Worm (Caenorhabditis elegans) whole organism, mixed stage, embryonic: ENCODE measurements around the gene C05E11.3.

Source experiments
- M03D4.4 ChIP-seq: sonication (generic microtip); optimal IDR thresholded peaks from 2 replicates; lab custom pipeline; 2017; ENCODE audit warnings: mild to moderate bottlenecking, missing genetic modification characterization, missing compliant biosample characterization
- bed-3 ChIP-seq: fragments of 200-800 bp; sonication (Bioruptor generic); optimal IDR thresholded peaks from 3 replicates; lab custom pipeline; 2018; ENCODE audit warnings: mild to moderate bottlenecking, missing genetic modification characterization, moderate library complexity, missing compliant biosample characterization
- blmp-1 ChIP-seq: fragments of 150-350 bp; optimal IDR thresholded peaks from 2 replicates; lab custom pipeline; 2014; ENCODE audit warnings: missing biosample characterization, missing genetic modification characterization
- ceh-39 ChIP-seq: fragments of 150-350 bp; optimal IDR thresholded peaks from 2 replicates; lab custom pipeline; 2014; ENCODE audit warnings: missing biosample characterization, missing genetic modification characterization
- ceh-43 ChIP-seq: fragments of 200-800 bp; sonication (Bioruptor generic); optimal IDR thresholded peaks from 2 replicates; lab custom pipeline; 2018; ENCODE audit warnings: mild to moderate bottlenecking, missing genetic modification characterization, moderate library complexity, missing compliant biosample characterization
- ceh-83 ChIP-seq: fragments of 200-800 bp; sonication (Bioruptor generic); optimal IDR thresholded peaks from 2 replicates; lab custom pipeline; 2018; ENCODE audit warnings: mild to moderate bottlenecking, missing genetic modification characterization, missing compliant biosample characterization
- ces-1 ChIP-seq: fragments of 150-350 bp; optimal IDR thresholded peaks from 2 replicates; lab custom pipeline; 2014; ENCODE audit warnings: missing biosample characterization, missing genetic modification reagents, missing genetic modification characterization
- cnd-1 ChIP-seq: fragments of 200-800 bp; sonication (Bioruptor generic); optimal IDR thresholded peaks from 2 replicates; lab custom pipeline; 2018; ENCODE audit warnings: mild to moderate bottlenecking, missing genetic modification characterization, missing compliant biosample characterization
- drap-1 ChIP-seq: fragments of 200-800 bp; sonication (Bioruptor generic); optimal IDR thresholded peaks from 3 replicates; lab custom pipeline; 2018; ENCODE audit warnings: mild to moderate bottlenecking, missing genetic modification characterization, missing compliant biosample characterization
- elt-1 ChIP-seq: sonication (generic microtip); optimal IDR thresholded peaks from 2 replicates; lab custom pipeline; 2017; ENCODE audit warnings: missing genetic modification characterization, mild to moderate bottlenecking, missing compliant biosample characterization, antibody characterized with exemption, moderate library complexity, borderline replicate concordance; ENCODE audit not compliant: insufficient read depth
- elt-3 ChIP-seq: fragments of 150-350 bp; optimal IDR thresholded peaks from 2 replicates; lab custom pipeline; 2014; ENCODE audit warnings: missing biosample characterization, missing genetic modification characterization
- flh-1 ChIP-seq: fragments of 200-800 bp; sonication (Bioruptor generic); optimal IDR thresholded peaks from 2 replicates; lab custom pipeline; 2018; ENCODE audit warnings: mild to moderate bottlenecking, missing genetic modification characterization, moderate library complexity, missing compliant biosample characterization
- ham-2 ChIP-seq: fragments of 200-800 bp; sonication (Bioruptor generic); optimal IDR thresholded peaks from 2 replicates; lab custom pipeline; 2018; ENCODE audit warnings: mild to moderate bottlenecking, missing genetic modification characterization, missing compliant biosample characterization
- hlh-1 ChIP-seq: fragments of 150-350 bp; optimal IDR thresholded peaks from 2 replicates; lab custom pipeline; 2014; ENCODE audit warnings: missing biosample characterization, missing genetic modification reagents, missing genetic modification characterization
- lin-13 ChIP-seq: fragments of 150-350 bp; optimal IDR thresholded peaks from 2 replicates; lab custom pipeline; 2014; ENCODE audit warnings: missing biosample characterization, missing genetic modification characterization
- lin-32 ChIP-seq: fragments of 200-800 bp; sonication (Bioruptor generic); optimal IDR thresholded peaks from 2 replicates; lab custom pipeline; 2018; ENCODE audit warnings: mild to moderate bottlenecking, missing genetic modification characterization, missing compliant biosample characterization
- lsy-2 ChIP-seq: fragments of 150-350 bp; optimal IDR thresholded peaks from 2 replicates; lab custom pipeline; 2014; ENCODE audit warnings: missing biosample characterization, missing genetic modification characterization
- mab-5 ChIP-seq: fragments of 150-350 bp; optimal IDR thresholded peaks from 2 replicates; lab custom pipeline; 2014; ENCODE audit warnings: missing biosample characterization, missing genetic modification characterization
- mep-1 ChIP-seq: fragments of 150-350 bp; optimal IDR thresholded peaks from 2 replicates; lab custom pipeline; 2017; ENCODE audit warnings: missing biosample characterization, missing genetic modification reagents, missing genetic modification characterization, inconsistent platforms
- mls-2 ChIP-seq: sonication (generic microtip); optimal IDR thresholded peaks from 2 replicates; lab custom pipeline; 2016; ENCODE audit warnings: mild to moderate bottlenecking, missing genetic modification characterization, moderate library complexity, missing compliant biosample characterization
- nhr-12 ChIP-seq: fragments of 150-350 bp; optimal IDR thresholded peaks from 2 replicates; lab custom pipeline; 2014; ENCODE audit warnings: missing biosample characterization, missing genetic modification characterization
- nhr-2 ChIP-seq: fragments of 150-350 bp; optimal IDR thresholded peaks from 2 replicates; lab custom pipeline; 2014; ENCODE audit warnings: missing biosample characterization, missing genetic modification characterization
- nhr-237 ChIP-seq: fragments of 150-350 bp; optimal IDR thresholded peaks from 2 replicates; lab custom pipeline; 2014; ENCODE audit warnings: missing biosample characterization, missing genetic modification characterization
- nhr-28 ChIP-seq: fragments of 150-350 bp; optimal IDR thresholded peaks from 2 replicates; lab custom pipeline; 2014; ENCODE audit warnings: missing biosample characterization, missing genetic modification characterization
- nhr-76 ChIP-seq: sonication (generic microtip); optimal IDR thresholded peaks from 2 replicates; lab custom pipeline; 2017; ENCODE audit warnings: missing biosample characterization, missing genetic modification characterization
- pha-4 ChIP-seq: fragments of 150-350 bp; optimal IDR thresholded peaks from 2 replicates; lab custom pipeline; 2018; ENCODE audit warnings: missing biosample characterization, missing genetic modification reagents, missing genetic modification characterization
- sem-2 ChIP-seq: fragments of 200-800 bp; sonication (Bioruptor generic); optimal IDR thresholded peaks from 2 replicates; lab custom pipeline; 2018; ENCODE audit warnings: mild to moderate bottlenecking, missing genetic modification characterization, missing compliant biosample characterization
- snpc-4 ChIP-seq: fragments of 150-350 bp; optimal IDR thresholded peaks from 2 replicates; lab custom pipeline; 2014; ENCODE audit warnings: missing biosample characterization, missing genetic modification characterization
- sptf-1 ChIP-seq: sonication (generic microtip); optimal IDR thresholded peaks from 2 replicates; lab custom pipeline; 2017; ENCODE audit warnings: mild to moderate bottlenecking, missing genetic modification characterization, moderate library complexity, missing compliant biosample characterization
- tbx-8 ChIP-seq: fragments of 200-800 bp; sonication (Bioruptor generic); optimal IDR thresholded peaks from 2 replicates; lab custom pipeline; 2018; ENCODE audit warnings: mild to moderate bottlenecking, missing genetic modification characterization, moderate library complexity, missing compliant biosample characterization
- unc-120 ChIP-seq: sonication (generic microtip); optimal IDR thresholded peaks from 2 replicates; lab custom pipeline; 2017; ENCODE audit warnings: missing genetic modification characterization, missing compliant biosample characterization; ENCODE audit not compliant: poor library complexity, severe bottlenecking
- unc-39 ChIP-seq: fragments of 150-350 bp; optimal IDR thresholded peaks from 2 replicates; lab custom pipeline; 2014; ENCODE audit warnings: missing biosample characterization, missing genetic modification characterization
- unc-62 ChIP-seq: fragments of 150-350 bp; optimal IDR thresholded peaks from 2 replicates; lab custom pipeline; 2014; ENCODE audit warnings: missing biosample characterization, missing genetic modification reagents, missing genetic modification characterization
- zip-8 ChIP-seq: fragments of 150-350 bp; optimal IDR thresholded peaks from 2 replicates; lab custom pipeline; 2014; ENCODE audit warnings: missing biosample characterization, missing genetic modification characterization
- ztf-11 ChIP-seq: fragments of 150-350 bp; optimal IDR thresholded peaks from 2 replicates; lab custom pipeline; 2014; ENCODE audit warnings: missing biosample characterization, missing genetic modification characterization

Gene C05E11.3

DNA sequence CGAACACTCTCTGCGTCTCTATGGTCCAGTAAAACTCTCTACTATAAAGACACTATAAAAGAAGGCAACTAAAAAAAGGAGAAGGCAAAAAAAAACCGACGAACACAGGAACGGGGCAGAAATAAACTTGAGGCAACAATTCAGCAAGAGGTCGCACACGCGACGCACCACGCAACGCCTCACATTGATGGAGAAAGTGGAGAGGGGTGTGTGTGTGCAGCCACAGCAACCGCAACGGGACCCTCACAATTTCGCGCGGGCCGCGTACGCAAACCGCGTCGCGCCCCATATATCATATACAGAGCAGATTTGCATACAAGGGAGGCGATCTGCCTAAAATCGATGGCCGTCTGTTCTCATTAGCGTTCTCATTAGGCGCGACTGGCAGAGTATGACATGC lies 38.8 kb downstream of the C05E11.3 start:
- TF ChIP-seq ceh-39 (tag; lab: Kevin White, UChicago) (peak; percentile 87), sptf-1 (peak; percentile 82), flh-1 (GFP tag; lab: Kevin White, UChicago) (no peak), lin-13 (peak; percentile 62), zip-8 (tag; lab: Kevin White, UChicago) (no peak), nhr-2 (tag; lab: Kevin White, UChicago) (peak; percentile 50), lin-32 (GFP tag; lab: Kevin White, UChicago) (peak; percentile 51), snpc-4 (tag; lab: Kevin White, UChicago) (no peak), elt-1 (tag; lab: Kevin White, UChicago) (no peak), blmp-1 (tag; lab: Kevin White, UChicago) (no peak), ceh-83 (GFP tag; lab: Kevin White, UChicago) (no peak), mep-1 (tag; lab: Kevin White, UChicago) (peak; percentile 73), nhr-237 (no peak), pha-4 (tag; lab: Kevin White, UChicago) (no peak), bed-3 (GFP tag; lab: Kevin White, UChicago) (no peak), ztf-11 (tag; lab: Kevin White, UChicago) (no peak), ham-2 (peak; percentile 44), ceh-43 (GFP tag; lab: Kevin White, UChicago) (no peak), drap-1 (peak; percentile 68), tbx-8 (GFP tag; lab: Kevin White, UChicago) (peak; percentile 25), lsy-2 (tag; lab: Kevin White, UChicago) (peak; percentile 36), nhr-28 (tag; lab: Kevin White, UChicago) (no peak), ces-1 (peak; percentile 49), unc-120 (tag; lab: Kevin White, UChicago) (peak; percentile 37), hlh-1 (tag; lab: Kevin White, UChicago) (no peak), unc-62 (GFP tag; lab: Kevin White, UChicago) (no peak), nhr-12 (tag; lab: Kevin White, UChicago) (no peak), M03D4.4 (tag; lab: Kevin White, UChicago) (peak; percentile 41), cnd-1 (tag; lab: Kevin White, UChicago) (peak; percentile 84), mab-5 (tag; lab: Kevin White, UChicago) (no peak), nhr-76 (tag; lab: Kevin White, UChicago) (no peak), mls-2 (tag; lab: Kevin White, UChicago) (peak; percentile 75), elt-3 (tag; lab: Kevin White, UChicago) (no peak), unc-39 (no peak), sem-2 (no peak)

DNA sequence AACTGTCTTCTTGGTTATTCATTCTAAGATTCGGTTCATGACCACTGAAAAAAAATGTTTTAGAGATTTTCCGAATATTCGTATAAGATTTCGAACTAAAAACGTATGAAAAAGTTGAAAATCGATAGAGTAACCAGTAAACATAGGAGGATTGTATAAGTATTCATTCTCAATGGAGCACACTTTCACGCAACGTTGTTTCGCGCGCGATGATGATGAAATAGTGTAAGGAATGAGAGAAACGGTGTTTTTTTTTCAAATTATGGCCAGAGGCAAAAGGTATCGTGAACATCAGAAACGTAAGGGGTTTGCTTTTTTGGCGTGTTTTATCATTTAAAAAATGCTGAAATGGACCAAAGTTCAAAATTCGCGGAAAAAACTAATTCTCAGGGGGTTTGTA lies 41.5 kb downstream of the C05E11.3 start, which contains the start of gene pqn-65:
pqn-65 (minus strand) TSS at position 54 of the 400 bp plus-strand sequence.
- peak; percentile 3 for TF ChIP-seq ceh-39 (tag; lab: Kevin White, UChicago)
- no peak for TF ChIP-seq lsy-2 (tag; lab: Kevin White, UChicago)

DNA sequence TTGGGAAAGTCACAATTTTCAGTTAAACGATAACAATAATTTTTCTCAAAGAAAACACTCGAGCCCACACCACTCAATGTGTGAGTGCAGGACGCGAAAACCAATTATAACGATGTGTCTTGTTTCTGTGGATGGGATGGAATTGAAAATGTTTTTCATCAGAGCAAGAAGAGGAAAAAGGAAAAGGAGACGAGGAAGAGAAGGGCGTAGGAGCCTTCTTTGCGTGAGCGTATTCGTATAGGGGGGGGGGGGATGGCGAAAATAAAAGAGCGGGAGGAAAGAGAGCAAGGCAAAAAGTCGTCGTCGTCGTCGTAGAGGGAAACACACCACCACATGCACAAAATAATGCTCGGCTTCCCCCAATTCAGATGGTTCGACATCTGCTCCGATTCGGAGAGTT lies 42.0 kb downstream of the C05E11.3 start:
- peak; percentile 23 for TF ChIP-seq cnd-1 (tag; lab: Kevin White, UChicago)
- no peak for TF ChIP-seq unc-39
- peak; percentile 84 for TF ChIP-seq ces-1
- no peak for TF ChIP-seq snpc-4 (tag; lab: Kevin White, UChicago)
- no peak for TF ChIP-seq ceh-39 (tag; lab: Kevin White, UChicago)
- TF ChIP-seq ceh-83 (GFP tag; lab: Kevin White, UChicago), result no peak
- no peak for TF ChIP-seq mep-1 (tag; lab: Kevin White, UChicago)
- peak; percentile 33 for TF ChIP-seq sptf-1
- no peak for TF ChIP-seq elt-3 (tag; lab: Kevin White, UChicago)
- TF ChIP-seq nhr-237, result no peak
- TF ChIP-seq nhr-28 (tag; lab: Kevin White, UChicago), result no peak
- no peak for TF ChIP-seq ham-2
- TF ChIP-seq hlh-1 (tag; lab: Kevin White, UChicago), result no peak
- TF ChIP-seq tbx-8 (GFP tag; lab: Kevin White, UChicago), result no peak
- no peak for TF ChIP-seq lin-13
- no peak for TF ChIP-seq M03D4.4 (tag; lab: Kevin White, UChicago)
- TF ChIP-seq mls-2 (tag; lab: Kevin White, UChicago), result peak; percentile 53
- no peak for TF ChIP-seq pha-4 (tag; lab: Kevin White, UChicago)
- no peak for TF ChIP-seq zip-8 (tag; lab: Kevin White, UChicago)
- TF ChIP-seq ztf-11 (tag; lab: Kevin White, UChicago), result no peak
